Fruit fly (Drosophila melanogaster): Measurements from ENCODE around the gene RpL35.

The RpL35 gene

dm6 chrX:5679933-5680667 is 7.9 kb downstream of the RpL35 start, which contains the start of the genes Tre1 and Gr5a:
Gene Tre1 (minus strand): TSS chrX:5679977.
Gene Gr5a (plus strand): TSS chrX:5680617.
- TF ChIP-seq Pif1B (GFP tag; optimal IDR thresholded peaks at IDR 0.05) (no peak), CG13204 (GFP tag; optimal IDR thresholded peaks at IDR 0.05) (no peak), CG14655 (GFP tag; optimal IDR thresholded peaks at IDR 0.05) (no peak), CG12605 (GFP tag; IDR thresholded peaks at IDR 0.05) (no peak), gl (tag; optimal IDR thresholded peaks at IDR 0.05) (no peak), D1 (tag; optimal IDR thresholded peaks at IDR 0.05) (no peak), fd96Ca (GFP tag; IDR thresholded peaks at IDR 0.05) (no peak), Pif1A (GFP tag; optimal IDR thresholded peaks at IDR 0.05) (no peak), CG10348 (GFP tag; IDR thresholded peaks at IDR 0.05) (no peak), Ets98B (GFP tag; IDR thresholded peaks at IDR 0.05) (no peak), CG4496 (GFP tag; IDR thresholded peaks at IDR 0.05) (no peak), CG34367 (tag; optimal IDR thresholded peaks at IDR 0.05) (no peak), CG9948 (tag; optimal IDR thresholded peaks at IDR 0.05) (no peak), Snoo (tag; optimal IDR thresholded peaks at IDR 0.05) (no peak), rn (GFP tag; IDR thresholded peaks at IDR 0.05) (no peak), CG32121 (GFP tag; IDR thresholded peaks at IDR 0.05) (no peak), CG17806 (tag; optimal IDR thresholded peaks at IDR 0.05) (no peak)

dm6 chrX:5682940-5683339 is 10.7 kb downstream of the RpL35 start, which contains the start of gene CG42449:
Gene CG42449 (plus strand): TSS chrX:5683240.
- TF ChIP-seq Snoo (tag; optimal IDR thresholded peaks at IDR 0.05) (no peak), CG8159 (tag; optimal IDR thresholded peaks at IDR 0.05) (no peak), CG9948 (tag; optimal IDR thresholded peaks at IDR 0.05) (no peak), CG10348 (GFP tag; IDR thresholded peaks at IDR 0.05) (no peak), CG4496 (GFP tag; IDR thresholded peaks at IDR 0.05) (no peak), CG8301 (tag; optimal IDR thresholded peaks at IDR 0.05) (no peak), CG13204 (GFP tag; optimal IDR thresholded peaks at IDR 0.05) (no peak), Pif1A (GFP tag; optimal IDR thresholded peaks at IDR 0.05) (no peak), CG34367 (tag; optimal IDR thresholded peaks at IDR 0.05) (no peak), EcR (GFP tag; optimal IDR thresholded peaks at IDR 0.05) (no peak), D1 (tag; optimal IDR thresholded peaks at IDR 0.05) (no peak), CG14655 (GFP tag; optimal IDR thresholded peaks at IDR 0.05) (no peak), fd96Ca (GFP tag; IDR thresholded peaks at IDR 0.05) (no peak), Ets98B (GFP tag; IDR thresholded peaks at IDR 0.05) (no peak), rn (GFP tag; IDR thresholded peaks at IDR 0.05) (no peak), Pif1B (GFP tag; optimal IDR thresholded peaks at IDR 0.05) (no peak), CG32121 (GFP tag; IDR thresholded peaks at IDR 0.05) (no peak), CG15710 (tag; optimal IDR thresholded peaks at IDR 0.05) (no peak), CG17806 (tag; optimal IDR thresholded peaks at IDR 0.05) (no peak), gl (tag; optimal IDR thresholded peaks at IDR 0.05) (no peak)

dm6 chrX:5689417-5690215 is 17.4 kb downstream of the RpL35 start, which contains the start of the genes PGAP1 and cv:
Gene PGAP1 (minus strand): TSS chrX:5689473.
Gene cv (plus strand): TSS chrX:5690002.
- TF ChIP-seq gl (tag; optimal IDR thresholded peaks at IDR 0.05), result no peak
- peak; percentile 14 for TF ChIP-seq CG8159 (tag; optimal IDR thresholded peaks at IDR 0.05)
- peak; percentile 12 for TF ChIP-seq CG17806 (tag; optimal IDR thresholded peaks at IDR 0.05)
- TF ChIP-seq CG4496 (GFP tag; IDR thresholded peaks at IDR 0.05), result peak; percentile 15; the same call in 1 of the 3 replicates

dm6 chrX:5690216-5690523 is 18.0 kb downstream of the RpL35 start:
- TF ChIP-seq CG8301 (tag; optimal IDR thresholded peaks at IDR 0.05), result no peak
- TF ChIP-seq D1 (tag; optimal IDR thresholded peaks at IDR 0.05), result no peak
- no peak for TF ChIP-seq EcR (GFP tag; optimal IDR thresholded peaks at IDR 0.05)
- no peak for TF ChIP-seq fd96Ca (GFP tag; IDR thresholded peaks at IDR 0.05)
- no peak for TF ChIP-seq CG10348 (GFP tag; IDR thresholded peaks at IDR 0.05)
- TF ChIP-seq rn (GFP tag; IDR thresholded peaks at IDR 0.05), result no peak
- TF ChIP-seq CG12605 (GFP tag; IDR thresholded peaks at IDR 0.05), result no peak
- no peak for TF ChIP-seq gl (tag; optimal IDR thresholded peaks at IDR 0.05)
- TF ChIP-seq CG4496 (GFP tag; IDR thresholded peaks at IDR 0.05), result no peak
- TF ChIP-seq CG9948 (tag; optimal IDR thresholded peaks at IDR 0.05), result no peak
- no peak for TF ChIP-seq CG13204 (GFP tag; optimal IDR thresholded peaks at IDR 0.05)
- TF ChIP-seq CG34367 (tag; optimal IDR thresholded peaks at IDR 0.05), result no peak

dm6 chrX:5690651-5691379 is 18.6 kb downstream of the RpL35 start:
- no peak for TF ChIP-seq rn (GFP tag; IDR thresholded peaks at IDR 0.05)
- no peak for TF ChIP-seq EcR (GFP tag; optimal IDR thresholded peaks at IDR 0.05)
- TF ChIP-seq CG4496 (GFP tag; IDR thresholded peaks at IDR 0.05), result peak; percentile 11; the same call in 1 of the 3 replicates
- no peak for TF ChIP-seq Pif1A (GFP tag; optimal IDR thresholded peaks at IDR 0.05)
- TF ChIP-seq CG15710 (tag; optimal IDR thresholded peaks at IDR 0.05), result no peak
- TF ChIP-seq D1 (tag; optimal IDR thresholded peaks at IDR 0.05), result no peak
- peak; percentile 40; the same call in 1 of the 3 replicates for TF ChIP-seq fd96Ca (GFP tag; IDR thresholded peaks at IDR 0.05)
- no peak for TF ChIP-seq CG14655 (GFP tag; optimal IDR thresholded peaks at IDR 0.05)
- no peak for TF ChIP-seq CG8159 (tag; optimal IDR thresholded peaks at IDR 0.05)
- no peak for TF ChIP-seq CG34367 (tag; optimal IDR thresholded peaks at IDR 0.05)
- TF ChIP-seq Snoo (tag; optimal IDR thresholded peaks at IDR 0.05), result no peak
- TF ChIP-seq gl (tag; optimal IDR thresholded peaks at IDR 0.05), result no peak
- no peak for TF ChIP-seq CG17806 (tag; optimal IDR thresholded peaks at IDR 0.05)
- no peak for TF ChIP-seq CG13204 (GFP tag; optimal IDR thresholded peaks at IDR 0.05)
- no peak for TF ChIP-seq Ets98B (GFP tag; IDR thresholded peaks at IDR 0.05)
- peak; percentile 10 for TF ChIP-seq CG8301 (tag; optimal IDR thresholded peaks at IDR 0.05)
- TF ChIP-seq CG12605 (GFP tag; IDR thresholded peaks at IDR 0.05), result no peak
- TF ChIP-seq CG32121 (GFP tag; IDR thresholded peaks at IDR 0.05), result no peak

Measured in whole organism, pupa.